Fruit fly (Drosophila melanogaster) whole organism: ENCODE measurements around the gene CG34404.

ENCODE experiments used
- CG8478 ChIP-seq: fragments of >200 bp; optimal IDR thresholded peaks from 2 replicates; lab custom pipeline; 2018; ENCODE audit warnings: inconsistent platforms
- Dll ChIP-seq: fragments of >200 bp; optimal IDR thresholded peaks from 2 replicates; lab custom pipeline; 2017
- EcR ChIP-seq, 2 experiments: fragments of >200 bp; optimal IDR thresholded peaks; 2 replicates each; lab custom pipeline; 2017; ENCODE audit warnings: missing biosample characterization in 2 of 2, missing genetic modification characterization in 2 of 2, missing genetic modification reagents in 2 of 2
- pan ChIP-seq: fragments of >200 bp; optimal IDR thresholded peaks from 2 replicates; lab custom pipeline; 2017
- psq ChIP-seq: fragments of >200 bp; optimal IDR thresholded peaks from 2 replicates; lab custom pipeline; 2017
- usp ChIP-seq: fragments of >200 bp; optimal IDR thresholded peaks from 2 replicates; lab custom pipeline; 2017; ENCODE audit warnings: missing biosample characterization, missing genetic modification characterization, mixed read lengths

The CG34404 gene

DNA sequence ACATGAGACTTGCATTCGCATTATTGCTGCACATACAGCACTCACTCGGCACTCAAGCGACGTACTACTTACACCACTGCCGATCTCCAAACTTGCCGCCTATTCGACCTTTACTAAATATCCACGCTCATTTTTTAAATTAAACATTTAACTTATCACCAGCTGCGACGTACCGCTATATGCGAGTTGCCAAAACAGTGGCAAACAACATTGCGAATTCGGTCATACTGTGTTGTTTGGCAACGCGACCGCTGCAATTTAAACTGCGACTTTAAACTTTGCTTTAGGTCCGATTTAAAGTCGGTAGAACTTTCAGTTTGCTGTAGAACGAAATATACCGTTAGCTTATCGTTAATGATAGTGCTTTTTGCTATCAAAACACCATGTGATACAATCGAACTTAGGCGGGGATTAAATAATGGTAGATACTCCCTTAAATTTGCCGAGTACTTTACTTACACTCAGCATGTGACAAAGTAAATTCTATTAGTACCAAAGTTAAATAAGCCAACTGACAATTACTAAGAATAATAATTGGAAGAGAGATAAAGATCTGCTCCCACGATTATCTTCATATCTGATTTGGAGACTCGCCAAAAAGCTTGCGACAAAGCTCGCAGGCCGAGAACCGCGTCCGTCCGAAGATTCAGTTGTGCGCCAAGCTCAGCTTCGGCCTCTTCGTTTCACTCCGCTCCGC, 39.2 kb downstream of the CG34404 start, which contains the start of the genes CG6236 and ea:
Gene CG6236, minus strand, starts transcription at position 187 of the 697 bp plus-strand sequence.
Gene ea, plus strand, starts transcription at position 647 of the 697 bp plus-strand sequence.
- TF ChIP-seq EcR (GFP tag; optimal IDR thresholded peaks at IDR 0.05; lab: Kevin White, UChicago) (no peak), pan (lab: Kevin White, UChicago) (no peak)

DNA sequence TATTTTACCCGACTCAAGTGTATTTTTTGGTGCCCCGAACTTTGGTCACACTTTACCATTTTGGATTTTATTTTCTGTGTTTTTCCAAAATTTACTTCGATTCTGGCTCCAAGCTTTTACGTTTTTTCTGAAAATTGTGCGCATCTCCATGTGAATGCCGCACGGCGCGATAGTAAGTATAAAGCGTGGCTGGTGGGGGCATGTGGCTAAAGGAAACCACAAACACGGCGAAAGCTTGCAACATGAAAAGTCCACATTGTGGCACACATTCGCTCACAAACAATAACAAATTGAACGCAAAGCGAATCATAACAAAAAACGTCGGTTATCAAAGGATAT, 46.7 kb downstream of the CG34404 start, which contains the start of gene ear:
Gene ear, plus strand, starts transcription at position 10 of the 339 bp plus-strand sequence.
- TF ChIP-seq usp = no peak
- TF ChIP-seq psq (lab: Kevin White, UChicago) = no peak
- TF ChIP-seq pan (lab: Kevin White, UChicago) = no peak
- no peak for TF ChIP-seq EcR (GFP tag; optimal IDR thresholded peaks at IDR 0.05; lab: Kevin White, UChicago)
- no peak for TF ChIP-seq CG8478 (lab: Kevin White, UChicago)
- TF ChIP-seq Dll = no peak

DNA sequence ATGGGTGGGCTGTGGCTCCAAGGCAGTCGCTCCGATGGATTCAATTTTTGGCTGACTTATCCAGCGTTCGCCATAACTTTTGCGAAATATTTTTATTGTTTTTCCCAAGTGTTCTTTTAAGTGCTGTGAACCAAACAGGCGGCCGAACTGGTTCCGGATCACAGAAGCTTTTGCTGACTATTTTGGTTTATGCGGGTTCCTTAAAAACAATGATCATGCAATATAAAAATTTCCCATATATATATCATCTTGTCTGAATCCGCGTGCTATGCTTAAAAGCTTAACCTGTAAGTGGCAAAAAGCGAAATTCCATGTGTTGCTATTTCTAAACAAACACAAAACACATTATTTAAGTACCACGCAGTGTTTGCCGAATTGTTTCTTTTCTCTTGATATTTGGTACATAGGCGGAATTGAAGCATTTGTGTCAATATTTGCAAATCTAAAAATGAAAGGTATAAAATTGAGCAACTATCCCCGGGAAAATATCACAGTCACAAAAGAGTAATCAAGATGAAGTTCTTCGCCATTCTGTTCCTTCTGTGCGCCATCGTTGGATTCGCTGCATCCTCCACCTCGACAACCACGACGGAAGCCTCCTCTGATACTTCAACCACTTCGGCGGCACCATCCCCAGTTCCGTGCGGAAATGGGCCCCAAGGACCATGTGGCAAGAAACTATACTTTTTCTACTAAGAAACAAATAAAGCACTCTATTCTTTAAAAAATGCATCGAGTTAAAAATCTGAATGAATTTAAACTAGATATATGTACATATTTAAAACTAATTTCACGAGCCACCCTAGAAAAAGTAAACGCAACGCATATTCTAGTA, 47.3 kb downstream of the CG34404 start, which contains the start of the genes CG6276 and CG44040:
Gene CG6276, minus strand, starts transcription at position 158 of the 835 bp plus-strand sequence.
Gene CG44040, plus strand, starts transcription at position 467 of the 835 bp plus-strand sequence.
- no peak for TF ChIP-seq pan (lab: Kevin White, UChicago)
- TF ChIP-seq usp = no peak
- no peak for TF ChIP-seq Dll
- no peak for TF ChIP-seq psq (lab: Kevin White, UChicago)
- no peak for TF ChIP-seq EcR (GFP tag; optimal IDR thresholded peaks at IDR 0.05; lab: Kevin White, UChicago)

DNA sequence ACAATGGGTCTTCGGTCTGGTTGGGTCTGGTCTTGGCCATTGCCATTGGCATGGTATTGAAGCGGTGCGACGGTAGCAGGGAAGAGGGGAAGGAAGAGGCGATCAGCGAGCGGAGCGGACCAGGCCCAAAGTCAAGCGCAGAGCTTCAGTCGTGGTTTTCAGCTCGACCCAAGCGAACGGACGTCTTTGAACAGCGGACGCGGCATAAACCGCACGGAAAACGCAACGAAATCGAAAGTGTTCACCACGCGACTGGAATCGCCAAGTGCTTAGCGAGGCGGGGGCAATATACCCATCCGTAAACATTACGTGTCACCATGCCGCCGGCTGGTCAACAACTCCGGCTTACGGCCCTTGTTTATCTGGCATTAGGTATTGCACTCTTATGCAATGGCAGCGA, 51.1 kb downstream of the CG34404 start, which contains the start of gene CG14866:
Gene CG14866, plus strand, starts transcription at position 146 of the 400 bp plus-strand sequence.
- TF ChIP-seq Dll = no peak
- no peak for TF ChIP-seq pan (lab: Kevin White, UChicago)
- TF ChIP-seq psq (lab: Kevin White, UChicago) = no peak

DNA sequence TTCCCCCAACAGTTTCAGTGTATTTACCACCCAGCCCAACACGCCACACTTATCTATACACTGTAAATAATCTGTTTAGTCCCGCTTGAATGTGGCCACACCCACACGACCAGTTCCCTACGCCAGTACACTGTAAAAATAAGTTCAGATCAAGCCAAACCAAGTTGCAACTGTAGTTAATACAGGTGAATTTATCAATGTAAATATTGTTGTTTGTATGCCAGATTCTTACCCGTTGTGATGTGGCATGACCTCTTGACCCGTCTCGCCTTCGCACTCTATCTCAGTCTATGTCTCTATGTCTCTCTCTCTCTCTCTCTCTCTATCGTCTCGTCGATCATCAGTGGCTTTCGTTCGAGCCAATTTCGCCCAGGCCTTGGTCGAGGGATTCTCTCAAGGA, 53.6 kb downstream of the CG34404 start:
- TF ChIP-seq usp = no peak
- no peak for TF ChIP-seq Dll
- TF ChIP-seq psq (lab: Kevin White, UChicago) = no peak
- TF ChIP-seq pan (lab: Kevin White, UChicago) = no peak
- TF ChIP-seq CG8478 (lab: Kevin White, UChicago) = no peak
